Worm (Caenorhabditis elegans) whole organism, late embryonic: ENCODE data around the gene cdk-1.

Source experiments
- ama-1 ChIP-seq: fragments of 150-350 bp; optimal IDR thresholded peaks from 2 replicates; lab custom pipeline; 2014
- ceh-22 ChIP-seq: sonication (generic microtip); optimal IDR thresholded peaks from 2 replicates; lab custom pipeline; 2017; ENCODE audit warnings: missing biosample characterization, missing genetic modification characterization
- che-1 ChIP-seq: sonication (generic microtip); optimal IDR thresholded peaks from 2 replicates; lab custom pipeline; 2016; ENCODE audit warnings: mild to moderate bottlenecking, missing genetic modification characterization, missing compliant biosample characterization
- dmd-4 ChIP-seq: sonication (generic microtip); optimal IDR thresholded peaks from 2 replicates; lab custom pipeline; 2016; ENCODE audit warnings: borderline replicate concordance, missing genetic modification characterization, missing compliant biosample characterization
- ets-4 ChIP-seq: sonication (generic microtip); optimal IDR thresholded peaks from 2 replicates; lab custom pipeline; 2016; ENCODE audit warnings: missing genetic modification characterization, missing compliant biosample characterization
- hlh-30 ChIP-seq: sonication (generic microtip); optimal IDR thresholded peaks from 2 replicates; lab custom pipeline; 2017; ENCODE audit warnings: antibody characterized with exemption, missing genetic modification characterization, missing compliant biosample characterization; ENCODE audit not compliant: insufficient read depth
- nfya-1 ChIP-seq: sonication (generic microtip); optimal IDR thresholded peaks from 2 replicates; lab custom pipeline; 2017; ENCODE audit warnings: missing genetic modification characterization, mild to moderate bottlenecking, missing compliant biosample characterization, antibody characterized with exemption, moderate library complexity
- pag-3 ChIP-seq: sonication (generic microtip); optimal IDR thresholded peaks from 2 replicates; lab custom pipeline; 2016; ENCODE audit warnings: missing compliant biosample characterization, missing genetic modification characterization, borderline replicate concordance
- pqm-1 ChIP-seq: sonication (generic microtip); optimal IDR thresholded peaks from 2 replicates; lab custom pipeline; 2016; ENCODE audit warnings: missing genetic modification characterization, missing compliant biosample characterization
- sox-2 ChIP-seq: fragments of 200-800 bp; sonication (Bioruptor generic); IDR thresholded peaks from 2 replicates; pipeline ENCODE4 v1.3.6; 2022; ENCODE audit warnings: missing genetic modification reagents, missing genetic modification characterization, missing compliant biosample characterization
- tbx-2 ChIP-seq: sonication (generic microtip); optimal IDR thresholded peaks from 2 replicates; lab custom pipeline; 2016; ENCODE audit warnings: missing genetic modification characterization, missing compliant biosample characterization

DNA sequence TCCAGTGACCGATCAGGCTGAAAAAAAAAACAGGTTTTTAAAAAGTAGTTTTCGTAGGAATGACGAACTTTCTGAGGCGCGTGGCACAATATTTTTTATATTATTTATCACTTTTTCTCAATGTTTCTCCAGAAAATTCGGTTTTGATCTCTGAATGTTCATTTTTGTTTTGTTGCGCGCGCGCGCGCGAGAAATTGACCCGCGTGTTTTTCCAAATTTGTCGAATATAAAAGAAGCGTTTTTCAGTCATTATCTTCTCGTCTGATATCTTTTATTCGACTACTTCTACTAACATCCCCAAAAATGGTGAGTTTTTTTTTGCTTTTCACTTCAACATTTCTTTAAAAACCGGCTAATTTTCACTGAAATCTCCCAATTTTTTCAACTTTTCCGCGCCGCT lies 11.6 kb downstream of the cdk-1 start, which contains the start of gene rmd-1:
- TF ChIP-seq pag-3 (tag; lab: Kevin White, UChicago) (no peak), ama-1 (lab: Kevin White, UChicago) (no peak), ets-4 (tag; lab: Kevin White, UChicago) (no peak), hlh-30 (tag; lab: Kevin White, UChicago) (no peak), che-1 (tag; lab: Kevin White, UChicago) (no peak), pqm-1 (tag; lab: Kevin White, UChicago) (no peak), tbx-2 (no peak), sox-2 (GFP tag; lab: Robert Waterston, UW) (no peak), nfya-1 (tag; lab: Kevin White, UChicago) (no peak), ceh-22 (tag; lab: Kevin White, UChicago) (no peak), dmd-4 (tag; lab: Kevin White, UChicago) (no peak)
